Fruit fly (Drosophila melanogaster): ENCODE results near the gene CG7044.
A peak's percentile ranks its signal among the peaks of the same experiment; 100 is the strongest.

The CG7044 gene

dm6 chr3R:21130050-21130449 lies 28.5 kb upstream of the CG7044 start, which contains the start of gene Ice2 (continued):
- TF ChIP-seq Nf-YA (GFP tag; IDR thresholded peaks at IDR 0.05) (no peak), pho (GFP tag; optimal IDR thresholded peaks at IDR 0.05) (no peak), CG12942 (GFP tag; optimal IDR thresholded peaks at IDR 0.05) (no peak), ttk (GFP tag; IDR thresholded peaks at IDR 0.05) (no peak), hth (optimal IDR thresholded peaks at IDR 0.05) (no peak), Doc3 (GFP tag; IDR thresholded peaks at IDR 0.05; ENCODE audit: partially characterized antibody) (no peak), gcm2 (GFP tag; optimal IDR thresholded peaks at IDR 0.05) (no peak), yki (optimal IDR thresholded peaks at IDR 0.05) (no peak), mld (GFP tag; IDR thresholded peaks at IDR 0.05; ENCODE audit: partially characterized antibody) (no peak), ssp (GFP tag; IDR thresholded peaks at IDR 0.05) (no peak), Xrp1 (GFP tag; IDR thresholded peaks at IDR 0.05) (peak; percentile 25; the same call in 1 of the 2 replicates), CG15479 (GFP tag; optimal IDR thresholded peaks at IDR 0.05) (no peak), Aef1 (GFP tag; IDR thresholded peaks at IDR 0.05) (no peak), HHEX (GFP tag; optimal IDR thresholded peaks at IDR 0.05) (no peak), shn (GFP tag; optimal IDR thresholded peaks at IDR 0.05) (no peak), bsh (GFP tag; optimal IDR thresholded peaks at IDR 0.05) (no peak), Bgb (GFP tag; IDR thresholded peaks at IDR 0.05; ENCODE audit: partially characterized antibody) (peak; percentile 47; the same call in 1 of the 2 replicates), CG33213 (GFP tag; optimal IDR thresholded peaks at IDR 0.05) (no peak), CG10366 (GFP tag; IDR thresholded peaks at IDR 0.05) (no peak), CG17385 (GFP tag; optimal IDR thresholded peaks at IDR 0.05) (no peak), CG11695 (GFP tag; IDR thresholded peaks at IDR 0.05) (no peak), h (optimal IDR thresholded peaks at IDR 0.05) (no peak), Antp (GFP tag; optimal IDR thresholded peaks at IDR 0.05) (no peak), Sox100B (GFP tag; optimal IDR thresholded peaks at IDR 0.05) (no peak), stc (GFP tag; IDR thresholded peaks at IDR 0.05) (no peak), Abd-B (GFP tag; optimal IDR thresholded peaks at IDR 0.05) (no peak), esg (GFP tag; conservative IDR thresholded peaks at IDR 0.05) (no peak), bigmax (GFP tag; optimal IDR thresholded peaks at IDR 0.05) (no peak), CG15514 (GFP tag; optimal IDR thresholded peaks at IDR 0.05) (peak; percentile 92), CG14710 (tag; optimal IDR thresholded peaks at IDR 0.05) (peak; percentile 52), slbo (GFP tag; IDR thresholded peaks at IDR 0.05) (0 out of 2 replicates have a peak, but pooled peaks have one; percentile 34), gcm (GFP tag; optimal IDR thresholded peaks at IDR 0.05) (no peak), CG4707 (GFP tag; optimal IDR thresholded peaks at IDR 0.05) (no peak), CG32772 (GFP tag; IDR thresholded peaks at IDR 0.05) (no peak)

- TF ChIP-seq slou (GFP tag; optimal IDR thresholded peaks at IDR 0.05): no peak
- no peak for TF ChIP-seq psq (GFP tag; optimal IDR thresholded peaks at IDR 0.05)
- no peak for TF ChIP-seq Drgx (GFP tag; IDR thresholded peaks at IDR 0.05)
- no peak for TF ChIP-seq lov (optimal IDR thresholded peaks at IDR 0.05)
- TF ChIP-seq lov (GFP tag; IDR thresholded peaks at IDR 0.05): no peak
- TF ChIP-seq CHES-1-like (GFP tag; optimal IDR thresholded peaks at IDR 0.05): no peak
- TF ChIP-seq CG11695 (GFP tag; IDR thresholded peaks at IDR 0.05): no peak
- no peak for TF ChIP-seq pho (GFP tag; optimal IDR thresholded peaks at IDR 0.05)
- TF ChIP-seq CG1792 (GFP tag; optimal IDR thresholded peaks at IDR 0.05): no peak
- TF ChIP-seq zf30C (GFP tag; optimal IDR thresholded peaks at IDR 0.05): no peak
- no peak for TF ChIP-seq croc (GFP tag; conservative IDR thresholded peaks at IDR 0.05)
- TF ChIP-seq zen2 (GFP tag; IDR thresholded peaks at IDR 0.05; ENCODE audit: partially characterized antibody): no peak
- TF ChIP-seq sisA (GFP tag; IDR thresholded peaks at IDR 0.05): no peak
- no peak for TF ChIP-seq CG4854 (GFP tag; optimal IDR thresholded peaks at IDR 0.05)
- TF ChIP-seq B-H1 (GFP tag; IDR thresholded peaks at IDR 0.05): no peak
Measured at dm6 chr3R:21129617-21130016, 28.1 kb upstream of the CG7044 start, which contains the start of gene Obp93a. Gene Obp93a, minus strand, starts transcription at chr3R:21129717.
